Fruit fly (Drosophila melanogaster) whole organism, prepupa: ENCODE data around the gene sim.

Experiments used
- CG10669 ChIP-seq: fragments of 200-800 bp; sonication (Bioruptor generic); optimal IDR thresholded peaks from 3 replicates; lab custom pipeline; 2018; ENCODE audit warnings: missing biosample characterization, mild to moderate bottlenecking, missing genetic modification characterization, moderate library complexity
- CG11902 ChIP-seq: fragments of 200-800 bp; sonication (Bioruptor generic); optimal IDR thresholded peaks from 3 replicates; lab custom pipeline; 2016; ENCODE audit warnings: missing biosample characterization, missing genetic modification characterization
- CG15336 ChIP-seq: fragments of 200-800 bp; sonication (Bioruptor generic); IDR thresholded peaks from 2 replicates; pipeline ENCODE4 v1.3.6; 2022; ENCODE audit warnings: missing biosample characterization, missing genetic modification characterization
- CG1621 ChIP-seq: fragments of 200-800 bp; sonication (Bioruptor generic); optimal IDR thresholded peaks from 3 replicates; lab custom pipeline; 2018; ENCODE audit warnings: missing biosample characterization, mild to moderate bottlenecking, missing genetic modification characterization
- CG16779 ChIP-seq: fragments of 200-800 bp; sonication (Bioruptor generic); optimal IDR thresholded peaks from 3 replicates; lab custom pipeline; 2017; ENCODE audit warnings: missing biosample characterization, mild to moderate bottlenecking, missing genetic modification characterization
- CG3032 ChIP-seq: fragments of 200-800 bp; optimal IDR thresholded peaks from 2 replicates; lab custom pipeline; 2019; ENCODE audit warnings: missing biosample characterization, mild to moderate bottlenecking, missing genetic modification characterization, moderate library complexity
- CG31627 ChIP-seq: fragments of 200-800 bp; sonication (Bioruptor generic); optimal IDR thresholded peaks from 3 replicates; lab custom pipeline; 2016; ENCODE audit warnings: missing biosample characterization, missing genetic modification characterization
- CG32006 ChIP-seq: fragments of 200-800 bp; sonication (Bioruptor generic); optimal IDR thresholded peaks from 3 replicates; lab custom pipeline; 2017; ENCODE audit warnings: missing biosample characterization, mild to moderate bottlenecking, missing genetic modification characterization
- CG34406 ChIP-seq: fragments of 200-800 bp; sonication (Bioruptor generic); optimal IDR thresholded peaks from 3 replicates; lab custom pipeline; 2016; ENCODE audit warnings: missing biosample characterization, missing genetic modification characterization
- CG3919 ChIP-seq: fragments of 200-800 bp; sonication (Bioruptor generic); optimal IDR thresholded peaks from 3 replicates; lab custom pipeline; 2016; ENCODE audit warnings: missing biosample characterization, missing genetic modification characterization
- CG4318 ChIP-seq: fragments of 200-800 bp; sonication (Bioruptor generic); optimal IDR thresholded peaks from 3 replicates; lab custom pipeline; 2017; ENCODE audit warnings: missing biosample characterization, mild to moderate bottlenecking, missing genetic modification characterization
- CG6276 ChIP-seq: fragments of 200-800 bp; sonication (Bioruptor generic); optimal IDR thresholded peaks from 2 replicates; lab custom pipeline; 2017; ENCODE audit warnings: missing biosample characterization, mild to moderate bottlenecking, missing genetic modification characterization
- CG6792 ChIP-seq: fragments of 200-800 bp; sonication (Bioruptor generic); optimal IDR thresholded peaks from 3 replicates; lab custom pipeline; 2016; ENCODE audit warnings: missing biosample characterization, missing genetic modification characterization
- CG6808 ChIP-seq: fragments of 200-800 bp; sonication (Bioruptor generic); optimal IDR thresholded peaks from 3 replicates; lab custom pipeline; 2017; ENCODE audit warnings: missing biosample characterization, missing genetic modification characterization, mild to moderate bottlenecking, moderate library complexity, missing genetic modification reagents
- CG6854 ChIP-seq: fragments of 200-800 bp; sonication (Bioruptor generic); optimal IDR thresholded peaks from 2 replicates; lab custom pipeline; 2017; ENCODE audit warnings: missing biosample characterization, mild to moderate bottlenecking, missing genetic modification characterization
- CG8119 ChIP-seq: fragments of 200-800 bp; sonication (Bioruptor generic); IDR thresholded peaks from 3 replicates; pipeline ENCODE4 v1.3.6; 2022; ENCODE audit warnings: missing biosample characterization, missing genetic modification characterization
- CG8632 ChIP-seq: fragments of 200-800 bp; sonication (Bioruptor generic); optimal IDR thresholded peaks from 3 replicates; lab custom pipeline; 2016; ENCODE audit warnings: missing biosample characterization, missing genetic modification characterization
- CG9139 ChIP-seq: fragments of 200-800 bp; sonication (Bioruptor generic); optimal IDR thresholded peaks from 3 replicates; lab custom pipeline; 2017; ENCODE audit warnings: missing biosample characterization, mild to moderate bottlenecking, missing genetic modification characterization
- Eip78C ChIP-seq: fragments of 200-800 bp; sonication (Bioruptor generic); peaks from one replicate; lab custom pipeline; 2016; ENCODE audit warnings: missing biosample characterization, missing genetic modification characterization
- Ets96B ChIP-seq: fragments of 200-800 bp; optimal IDR thresholded peaks from 2 replicates; lab custom pipeline; 2019; ENCODE audit warnings: missing biosample characterization, mild to moderate bottlenecking, missing genetic modification characterization, moderate library complexity
- Hr38 ChIP-seq: sonication (Bioruptor generic); optimal IDR thresholded peaks from 2 replicates; lab custom pipeline; 2016; ENCODE audit warnings: missing biosample characterization, missing genetic modification characterization
- Hr39 ChIP-seq: fragments of 200-800 bp; sonication (Bioruptor generic); optimal IDR thresholded peaks from 2 replicates; lab custom pipeline; 2016; ENCODE audit warnings: missing biosample characterization, missing genetic modification characterization
- Hr4 ChIP-seq: fragments of 200-800 bp; sonication (Bioruptor generic); optimal IDR thresholded peaks from 3 replicates; lab custom pipeline; 2016; ENCODE audit warnings: missing biosample characterization, missing genetic modification characterization
- Sox102F ChIP-seq: fragments of 200-800 bp; sonication (Bioruptor generic); optimal IDR thresholded peaks from 2 replicates; lab custom pipeline; 2016; ENCODE audit warnings: missing biosample characterization, mild to moderate bottlenecking, missing genetic modification characterization
- Sox14 ChIP-seq: fragments of 200-800 bp; sonication (Bioruptor generic); optimal IDR thresholded peaks from 3 replicates; lab custom pipeline; 2016; ENCODE audit warnings: missing biosample characterization, missing genetic modification characterization
- Sox15 ChIP-seq: fragments of 200-800 bp; sonication (Bioruptor generic); optimal IDR thresholded peaks from 3 replicates; lab custom pipeline; 2016; ENCODE audit warnings: missing biosample characterization, missing genetic modification characterization
- achi ChIP-seq: fragments of 200-800 bp; sonication (Bioruptor generic); optimal IDR thresholded peaks from 3 replicates; lab custom pipeline; 2016; ENCODE audit warnings: missing biosample characterization, missing genetic modification characterization
- acj6 ChIP-seq: fragments of 200-800 bp; sonication (Bioruptor generic); optimal IDR thresholded peaks from 3 replicates; lab custom pipeline; 2016; ENCODE audit warnings: missing biosample characterization, missing genetic modification characterization
- cyc ChIP-seq: fragments of 200-800 bp; sonication (Bioruptor generic); optimal IDR thresholded peaks from 3 replicates; lab custom pipeline; 2016; ENCODE audit warnings: missing biosample characterization, missing genetic modification characterization
- dac ChIP-seq: fragments of 200-800 bp; sonication (Bioruptor generic); optimal IDR thresholded peaks from 2 replicates; lab custom pipeline; 2017; ENCODE audit warnings: missing biosample characterization, mild to moderate bottlenecking, missing genetic modification characterization
- dsx ChIP-seq: fragments of 200-800 bp; optimal IDR thresholded peaks from 3 replicates; lab custom pipeline; 2019; ENCODE audit warnings: missing biosample characterization, mild to moderate bottlenecking, missing genetic modification characterization, moderate library complexity; ENCODE audit not compliant: poor library complexity, severe bottlenecking
- eg ChIP-seq: fragments of 200-800 bp; sonication (Bioruptor generic); IDR thresholded peaks from 3 replicates; pipeline ENCODE4 v1.3.6; 2022; ENCODE audit warnings: missing biosample characterization, missing genetic modification characterization
- esn ChIP-seq: fragments of 200-800 bp; sonication (Bioruptor generic); optimal IDR thresholded peaks from 2 replicates; lab custom pipeline; 2016; ENCODE audit warnings: missing biosample characterization, mild to moderate bottlenecking, missing genetic modification characterization, moderate library complexity
- fd59A ChIP-seq: fragments of 200-800 bp; sonication (Bioruptor generic); optimal IDR thresholded peaks from 2 replicates; lab custom pipeline; 2017; ENCODE audit warnings: missing biosample characterization, mild to moderate bottlenecking, missing genetic modification characterization, missing genetic modification reagents
- fd85E ChIP-seq: fragments of 200-800 bp; sonication (Bioruptor generic); optimal IDR thresholded peaks from 3 replicates; lab custom pipeline; 2016; ENCODE audit warnings: missing biosample characterization, missing genetic modification characterization
- fkh ChIP-seq: fragments of 200-800 bp; sonication (Bioruptor generic); optimal IDR thresholded peaks from 3 replicates; lab custom pipeline; 2017; ENCODE audit warnings: missing biosample characterization, mild to moderate bottlenecking, missing genetic modification characterization, moderate library complexity
- lz ChIP-seq: fragments of 200-800 bp; sonication (Bioruptor generic); optimal IDR thresholded peaks from 3 replicates; lab custom pipeline; 2016; ENCODE audit warnings: missing biosample characterization, missing genetic modification characterization
- net ChIP-seq: fragments of 200-800 bp; sonication (Bioruptor generic); optimal IDR thresholded peaks from 3 replicates; lab custom pipeline; 2016; ENCODE audit warnings: missing biosample characterization, missing genetic modification characterization
- salr ChIP-seq, 2 experiments: fragments of 200-800 bp; sonication (Bioruptor generic); optimal IDR thresholded peaks; 3 replicates each; lab custom pipeline; 2016 to 2018; ENCODE audit warnings: missing biosample characterization in 2 of 2, missing genetic modification characterization in 2 of 2, mild to moderate bottlenecking in 1 of 2
- spab ChIP-seq: fragments of 200-800 bp; sonication (Bioruptor generic); optimal IDR thresholded peaks from 2 replicates; lab custom pipeline; 2017; ENCODE audit warnings: missing biosample characterization, mild to moderate bottlenecking, missing genetic modification characterization, missing genetic modification reagents
- ss ChIP-seq, 2 experiments: fragments of 200-800 bp; sonication (Bioruptor generic); optimal IDR thresholded peaks; 2 replicates in 1 of 2; 3 replicates in 1 of 2; lab custom pipeline; 2017 to 2018; ENCODE audit warnings: mild to moderate bottlenecking in 2 of 2, missing biosample characterization in 2 of 2, missing genetic modification characterization in 2 of 2, moderate library complexity in 1 of 2
- svp ChIP-seq: fragments of 200-800 bp; sonication (Bioruptor generic); peaks from one replicate; lab custom pipeline; 2016; ENCODE audit warnings: missing biosample characterization, missing genetic modification characterization
- topi ChIP-seq: fragments of 200-800 bp; sonication (Bioruptor generic); optimal IDR thresholded peaks from 3 replicates; lab custom pipeline; 2016; ENCODE audit warnings: missing biosample characterization, missing genetic modification characterization
- vri ChIP-seq: fragments of 200-800 bp; sonication (Bioruptor generic); optimal IDR thresholded peaks from 3 replicates; lab custom pipeline; 2016; ENCODE audit warnings: missing biosample characterization, mild to moderate bottlenecking, missing genetic modification characterization

Gene sim

dm6 chr3R:13085924-13086323 is 28.4 kb downstream of the sim start, which contains the start of gene CG43063:
Gene CG43063 (plus strand): TSS chr3R:13086224.
- TF ChIP-seq CG8119 (GFP tag; lab: Robert Waterston, UW) (no peak), Hr4 (GFP tag; lab: Kevin White, UChicago) (no peak), vri (GFP tag; lab: Kevin White, UChicago) (no peak), eg (GFP tag; lab: Robert Waterston, UW) (no peak), CG16779 (tag; lab: Kevin White, UChicago) (no peak), Eip78C (GFP tag; lab: Kevin White, UChicago) (no peak), ss (GFP tag; optimal IDR thresholded peaks at IDR 0.05; lab: Kevin White, UChicago) (no peak), CG1621 (tag; lab: Kevin White, UChicago) (no peak), lz (GFP tag; lab: Kevin White, UChicago) (no peak), salr (GFP tag; optimal IDR thresholded peaks at IDR 0.05; lab: Kevin White, UChicago) (no peak), fd85E (GFP tag; lab: Kevin White, UChicago) (no peak), Hr38 (GFP tag; lab: Kevin White, UChicago) (no peak), CG3032 (tag; lab: Kevin White, UChicago) (no peak), CG6808 (no peak), Ets96B (tag; lab: Kevin White, UChicago) (no peak), CG9139 (GFP tag; lab: Kevin White, UChicago) (no peak), net (GFP tag; lab: Kevin White, UChicago) (no peak), Hr39 (GFP tag; lab: Kevin White, UChicago) (no peak), CG10669 (GFP tag; lab: Kevin White, UChicago) (no peak), CG4318 (no peak)

DNA sequence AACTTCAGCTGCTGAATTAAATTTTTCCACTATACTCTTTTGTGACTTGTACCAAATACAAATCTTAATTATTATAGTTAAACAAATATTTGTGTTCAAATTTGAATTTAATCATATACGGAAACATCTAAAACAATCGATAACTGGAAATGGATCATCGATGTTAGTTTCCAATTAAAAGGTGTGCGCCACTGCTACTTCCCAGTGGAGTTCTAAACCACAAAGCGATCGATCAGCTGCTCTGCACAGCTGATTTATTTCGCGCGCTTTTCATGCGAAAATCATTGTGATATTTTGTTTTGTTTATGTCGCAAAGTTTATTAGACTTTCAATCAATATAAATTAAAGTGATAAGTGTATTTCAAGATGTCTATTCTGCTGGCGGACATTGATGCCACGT is 30.8 kb downstream of the sim start, which contains the start of gene timeout:
Gene timeout, plus strand, starts transcription at position 257 of the 400 bp plus-strand sequence.
- TF ChIP-seq CG8632 (GFP tag; lab: Kevin White, UChicago): no peak
- peak; percentile 56 for TF ChIP-seq Eip78C (GFP tag; lab: Kevin White, UChicago)
- TF ChIP-seq fkh: peak; percentile 44
- TF ChIP-seq CG6276: no peak
- TF ChIP-seq CG1621 (tag; lab: Kevin White, UChicago): peak; percentile 30
- peak; percentile 11 for TF ChIP-seq dsx
- no peak for TF ChIP-seq net (GFP tag; lab: Kevin White, UChicago)
- TF ChIP-seq, all 60 proteins: peak for 4

dm6 chr3R:13088942-13089341 is 31.4 kb downstream of the sim start, which contains the start of gene CG34308:
Gene CG34308 (plus strand): TSS chr3R:13089242.
- no peak for TF ChIP-seq svp (GFP tag; lab: Kevin White, UChicago)
- TF ChIP-seq spab: no peak
- TF ChIP-seq Ets96B (tag; lab: Kevin White, UChicago): no peak
- TF ChIP-seq CG16779 (tag; lab: Kevin White, UChicago): no peak
- no peak for TF ChIP-seq Hr39 (GFP tag; lab: Kevin White, UChicago)
- TF ChIP-seq ss (GFP tag; optimal IDR thresholded peaks at IDR 0.05; lab: Kevin White, UChicago): no peak
- no peak for TF ChIP-seq CG8632 (GFP tag; lab: Kevin White, UChicago)
- TF ChIP-seq CG11902: no peak
- TF ChIP-seq Sox15 (GFP tag; lab: Kevin White, UChicago): no peak
- no peak for TF ChIP-seq eg (GFP tag; lab: Robert Waterston, UW)
- no peak for TF ChIP-seq CG6854 (GFP tag; lab: Kevin White, UChicago)
- no peak for TF ChIP-seq CG6808
- no peak for TF ChIP-seq CG3919 (GFP tag; lab: Kevin White, UChicago)
- TF ChIP-seq Sox102F (GFP tag; lab: Kevin White, UChicago): no peak
- TF ChIP-seq CG31627 (GFP tag; lab: Kevin White, UChicago): no peak
- TF ChIP-seq salr (GFP tag; optimal IDR thresholded peaks at IDR 0.05; lab: Kevin White, UChicago): no peak
- no peak for TF ChIP-seq Sox14 (GFP tag; lab: Kevin White, UChicago)
- no peak for TF ChIP-seq CG32006 (GFP tag; lab: Kevin White, UChicago)

- TF ChIP-seq achi (GFP tag; lab: Kevin White, UChicago): no peak
- TF ChIP-seq topi (GFP tag; lab: Kevin White, UChicago): no peak
- TF ChIP-seq fd85E (GFP tag; lab: Kevin White, UChicago): no peak
- TF ChIP-seq esn (GFP tag; lab: Kevin White, UChicago): no peak
- TF ChIP-seq acj6: peak; percentile 2
- no peak for TF ChIP-seq CG34406
- no peak for TF ChIP-seq CG8632 (GFP tag; lab: Kevin White, UChicago)
- no peak for TF ChIP-seq CG6792
- TF ChIP-seq ss (GFP tag; optimal IDR thresholded peaks at IDR 0.05; lab: Kevin White, UChicago): peak in 1 of 2 experiments; percentile 28
- no peak for TF ChIP-seq Hr4 (GFP tag; lab: Kevin White, UChicago)
- peak; percentile 28 for TF ChIP-seq CG10669 (GFP tag; lab: Kevin White, UChicago)
- TF ChIP-seq CG31627 (GFP tag; lab: Kevin White, UChicago): no peak
- no peak for TF ChIP-seq CG4318
- peak; percentile 74 for TF ChIP-seq Eip78C (GFP tag; lab: Kevin White, UChicago)
- no peak for TF ChIP-seq CG15336 (GFP tag; lab: Robert Waterston, UW)
- TF ChIP-seq dac (GFP tag; lab: Kevin White, UChicago): no peak
- TF ChIP-seq fd59A (GFP tag; lab: Kevin White, UChicago): no peak
- TF ChIP-seq cyc: no peak
- TF ChIP-seq lz (GFP tag; lab: Kevin White, UChicago): no peak
- TF ChIP-seq CG6808: no peak
Observed at dm6 chr3R:13091666-13092065, 34.1 kb downstream of the sim start.
